Worm (Caenorhabditis elegans): ENCODE results near the gene T24H7.9.

- TF ChIP-seq dpl-1 (GFP tag; optimal IDR thresholded peaks at IDR 0.05) (no peak), F57A8.1 (GFP tag; optimal IDR thresholded peaks at IDR 0.05) (no peak), lin-40 (tag; optimal IDR thresholded peaks at IDR 0.05) (no peak), sea-2 (GFP tag; IDR thresholded peaks at IDR 0.05) (no peak), unc-130 (GFP tag; optimal IDR thresholded peaks at IDR 0.05) (no peak), B0035.1 (tag; optimal IDR thresholded peaks at IDR 0.05) (no peak), ets-4 (GFP tag; optimal IDR thresholded peaks at IDR 0.05) (no peak), nhr-80 (tag; optimal IDR thresholded peaks at IDR 0.05) (no peak)
Measured at ce11 chrII:6190770-6191169, 44.5 kb downstream of the T24H7.9 start.
